Fruit fly (Drosophila melanogaster): ENCODE data around the gene CanA-14F.

dm6 chrX:16585569-16585968, 1.4 kb downstream of the CanA-14F start:
- TF ChIP-seq insv (optimal IDR thresholded peaks at IDR 0.05) = no peak
- no peak for TF ChIP-seq psq (optimal IDR thresholded peaks at IDR 0.05)
- TF ChIP-seq ttk (optimal IDR thresholded peaks at IDR 0.05) = no peak
- TF ChIP-seq Myc (optimal IDR thresholded peaks at IDR 0.05) = no peak
- TF ChIP-seq Sin3A (optimal IDR thresholded peaks at IDR 0.05) = no peak
- TF ChIP-seq h (optimal IDR thresholded peaks at IDR 0.05) = no peak
